Fruit fly (Drosophila melanogaster) whole organism, embryonic: Measurements from ENCODE around the gene unc79.
A peak's percentile ranks its signal among the peaks of the same experiment; 100 is the strongest.

Experiments
- C15 ChIP-seq: fragments of 200-800 bp; sonication (Bioruptor generic); IDR thresholded peaks from 3 replicates; pipeline ENCODE4 v1.3.6; 2022; ENCODE audit warnings: missing biosample characterization, missing genetic modification characterization
- CG1233 ChIP-seq: fragments of 200-800 bp; sonication (Bioruptor generic); optimal IDR thresholded peaks from 4 replicates; lab custom pipeline; 2018; ENCODE audit warnings: missing biosample characterization, mild to moderate bottlenecking, missing genetic modification characterization
- CG13775 ChIP-seq: fragments of 200-800 bp; sonication (Bioruptor generic); optimal IDR thresholded peaks from 3 replicates; lab custom pipeline; 2017; ENCODE audit warnings: missing biosample characterization, mild to moderate bottlenecking, missing genetic modification characterization
- CG14710 ChIP-seq: fragments of 200-800 bp; sonication (Bioruptor generic); optimal IDR thresholded peaks from 3 replicates; lab custom pipeline; 2019; ENCODE audit warnings: missing biosample characterization, mild to moderate bottlenecking, missing genetic modification characterization, moderate library complexity
- CG15696 ChIP-seq: fragments of 200-800 bp; sonication (Bioruptor generic); optimal IDR thresholded peaks from 2 replicates; lab custom pipeline; 2019; ENCODE audit warnings: missing biosample characterization, mild to moderate bottlenecking, missing genetic modification characterization, moderate library complexity
- CG2202 ChIP-seq: fragments of 200-800 bp; sonication (Bioruptor generic); optimal IDR thresholded peaks from 2 replicates; lab custom pipeline; 2018; ENCODE audit warnings: missing biosample characterization, mild to moderate bottlenecking, missing genetic modification characterization
- CG31441 ChIP-seq: fragments of 200-800 bp; sonication (Bioruptor generic); IDR thresholded peaks from 2 replicates; pipeline ENCODE4 v1.3.6; 2022; ENCODE audit warnings: missing biosample characterization, missing genetic modification characterization
- CG3163 ChIP-seq: fragments of 200-800 bp; sonication (Bioruptor generic); optimal IDR thresholded peaks from 3 replicates; lab custom pipeline; 2016; ENCODE audit warnings: missing biosample characterization, missing genetic modification characterization
- CG32532 ChIP-seq: fragments of 200-800 bp; sonication (Bioruptor generic); IDR thresholded peaks from 2 replicates; pipeline ENCODE4 v1.3.6; 2022; ENCODE audit warnings: missing biosample characterization, missing genetic modification characterization
- CG42726 ChIP-seq: fragments of 200-800 bp; sonication (Bioruptor generic); IDR thresholded peaks from 2 replicates; pipeline ENCODE4 v1.3.6; 2022; ENCODE audit warnings: missing biosample characterization, missing genetic modification characterization; ENCODE audit not compliant: partially characterized antibody
- CG4707 ChIP-seq: fragments of 200-800 bp; sonication (Bioruptor generic); optimal IDR thresholded peaks from 2 replicates; lab custom pipeline; 2018; ENCODE audit warnings: missing biosample characterization, mild to moderate bottlenecking, missing genetic modification characterization, moderate library complexity
- CG4730 ChIP-seq: fragments of 200-800 bp; sonication (Bioruptor generic); IDR thresholded peaks from 2 replicates; pipeline ENCODE4 v1.3.6; 2022; ENCODE audit warnings: missing biosample characterization, missing genetic modification characterization
- CG6654 ChIP-seq: fragments of 200-800 bp; sonication (Bioruptor generic); optimal IDR thresholded peaks from 2 replicates; lab custom pipeline; 2017; ENCODE audit warnings: missing biosample characterization, mild to moderate bottlenecking, missing genetic modification characterization
- CG7839 ChIP-seq: fragments of 200-800 bp; sonication (Bioruptor generic); optimal IDR thresholded peaks from 3 replicates; lab custom pipeline; 2018; ENCODE audit warnings: missing biosample characterization, mild to moderate bottlenecking, missing genetic modification characterization, moderate library complexity
- CG8359 ChIP-seq: fragments of 200-800 bp; sonication (Bioruptor generic); optimal IDR thresholded peaks from 2 replicates; lab custom pipeline; 2017; ENCODE audit warnings: missing biosample characterization, mild to moderate bottlenecking, missing genetic modification characterization, borderline replicate concordance
- CG8388 ChIP-seq: fragments of 200-800 bp; sonication (Bioruptor generic); optimal IDR thresholded peaks from 2 replicates; lab custom pipeline; 2019; ENCODE audit warnings: missing biosample characterization, mild to moderate bottlenecking, missing genetic modification characterization, moderate library complexity
- CTCF ChIP-seq: fragments of 200-800 bp; sonication (Bioruptor generic); optimal IDR thresholded peaks from 2 replicates; lab custom pipeline; 2017; ENCODE audit warnings: missing biosample characterization, mild to moderate bottlenecking, missing genetic modification characterization, moderate library complexity
- Chrac-16 ChIP-seq: fragments of 200-800 bp; sonication (Bioruptor generic); optimal IDR thresholded peaks from 3 replicates; lab custom pipeline; 2016; ENCODE audit warnings: missing biosample characterization, missing genetic modification characterization
- D19B ChIP-seq: fragments of 200-800 bp; sonication (Bioruptor generic); optimal IDR thresholded peaks from 2 replicates; lab custom pipeline; 2017; ENCODE audit warnings: missing biosample characterization, mild to moderate bottlenecking, missing genetic modification characterization
- Dll ChIP-seq: fragments of 200-800 bp; sonication (Bioruptor generic); IDR thresholded peaks from 4 replicates; pipeline ENCODE4 v1.3.6; 2022; ENCODE audit warnings: missing biosample characterization, missing genetic modification characterization; ENCODE audit not compliant: partially characterized antibody
- Drgx ChIP-seq: fragments of 200-800 bp; sonication (Bioruptor generic); IDR thresholded peaks from 2 replicates; pipeline ENCODE4 v1.3.6; 2022; ENCODE audit warnings: missing biosample characterization, missing genetic modification characterization
- Eip74EF ChIP-seq, 2 experiments: fragments of 200-800 bp in 1 of 2; fragments of >200 bp in 1 of 2; sonication (Bioruptor generic) in 1 of 2; optimal IDR thresholded peaks; 2 replicates each; lab custom pipeline; 2017 to 2019; ENCODE audit warnings: missing biosample characterization in 2 of 2, missing genetic modification characterization in 2 of 2, mild to moderate bottlenecking in 1 of 2, moderate library complexity in 1 of 2
- Ets65A ChIP-seq: fragments of 200-800 bp; sonication (Bioruptor generic); peaks from one replicate; lab custom pipeline; 2016; ENCODE audit warnings: missing biosample characterization, missing genetic modification characterization
- Jarid2 ChIP-seq: fragments of 200-800 bp; sonication (Bioruptor generic); optimal IDR thresholded peaks from 3 replicates; lab custom pipeline; 2017; ENCODE audit warnings: mild to moderate bottlenecking, missing biosample characterization, missing genetic modification reagents, missing genetic modification characterization
- Kr ChIP-seq: fragments of 200-800 bp; sonication (Bioruptor generic); optimal IDR thresholded peaks from 2 replicates; lab custom pipeline; 2017; ENCODE audit warnings: missing biosample characterization, mild to moderate bottlenecking, missing genetic modification characterization
- Myb ChIP-seq: fragments of 200-800 bp; sonication (Bioruptor generic); optimal IDR thresholded peaks from 2 replicates; lab custom pipeline; 2016; ENCODE audit warnings: missing biosample characterization, missing genetic modification characterization
- Nf-YC ChIP-seq: fragments of 200-800 bp; optimal IDR thresholded peaks from 3 replicates; lab custom pipeline; 2019; ENCODE audit warnings: missing biosample characterization, mild to moderate bottlenecking, missing genetic modification characterization, moderate library complexity
- Ravus ChIP-seq: fragments of 200-800 bp; sonication (Bioruptor generic); IDR thresholded peaks from 2 replicates; pipeline ENCODE4 v1.3.6; 2022; ENCODE audit warnings: missing biosample characterization, missing genetic modification characterization
- Sox100B ChIP-seq: fragments of 200-800 bp; sonication (Bioruptor generic); optimal IDR thresholded peaks from 3 replicates; lab custom pipeline; 2018; ENCODE audit warnings: missing biosample characterization, mild to moderate bottlenecking, missing genetic modification characterization
- Spps ChIP-seq: fragments of 200-800 bp; sonication (Bioruptor generic); optimal IDR thresholded peaks from 2 replicates; lab custom pipeline; 2018; ENCODE audit warnings: missing biosample characterization, mild to moderate bottlenecking, missing genetic modification characterization
- Taf1 ChIP-seq: fragments of 200-800 bp; sonication (Bioruptor generic); IDR thresholded peaks from 2 replicates; pipeline ENCODE4 v1.3.6; 2022; ENCODE audit warnings: missing biosample characterization, missing genetic modification characterization
- Trl ChIP-seq, 3 experiments: fragments of >200 bp in 2 of 3; fragments of 200-800 bp in 1 of 3; sonication (Bioruptor generic) in 1 of 3; optimal IDR thresholded peaks; 2 replicates in 1 of 3; 3 replicates in 2 of 3; lab custom pipeline; 2016 to 2017; ENCODE audit warnings: missing biosample characterization in 1 of 3, missing genetic modification characterization in 1 of 3
- bbx ChIP-seq: fragments of 200-800 bp; sonication (Bioruptor generic); IDR thresholded peaks from 2 replicates; pipeline ENCODE4 v1.3.6; 2022; ENCODE audit warnings: missing biosample characterization, missing genetic modification characterization; ENCODE audit not compliant: partially characterized antibody
- cato ChIP-seq: fragments of 200-800 bp; sonication (Bioruptor generic); optimal IDR thresholded peaks from 2 replicates; lab custom pipeline; 2016; ENCODE audit warnings: missing biosample characterization, missing genetic modification characterization, borderline replicate concordance
- chn ChIP-seq: fragments of 200-800 bp; sonication (Bioruptor generic); optimal IDR thresholded peaks from 2 replicates; lab custom pipeline; 2016; ENCODE audit warnings: missing biosample characterization, missing genetic modification characterization
- dimm ChIP-seq: fragments of 200-800 bp; sonication (Bioruptor generic); IDR thresholded peaks from 2 replicates; pipeline ENCODE4 v1.3.6; 2022; ENCODE audit warnings: missing biosample characterization, missing genetic modification characterization
- hth ChIP-seq: fragments of >200 bp; optimal IDR thresholded peaks from 2 replicates; lab custom pipeline; 2017; ENCODE audit warnings: inconsistent platforms
- pho ChIP-seq: fragments of 200-800 bp; sonication (Bioruptor generic); optimal IDR thresholded peaks from 2 replicates; lab custom pipeline; 2016; ENCODE audit warnings: missing biosample characterization, missing genetic modification characterization
- scrt ChIP-seq: fragments of 200-800 bp; sonication (Bioruptor generic); optimal IDR thresholded peaks from 2 replicates; lab custom pipeline; 2018; ENCODE audit warnings: missing biosample characterization, mild to moderate bottlenecking, missing genetic modification characterization, moderate library complexity
- so ChIP-seq: fragments of 200-800 bp; sonication (Bioruptor generic); IDR thresholded peaks from 3 replicates; pipeline ENCODE4 v1.3.6; 2022; ENCODE audit warnings: missing biosample characterization, missing genetic modification characterization

Gene unc79

DNA sequence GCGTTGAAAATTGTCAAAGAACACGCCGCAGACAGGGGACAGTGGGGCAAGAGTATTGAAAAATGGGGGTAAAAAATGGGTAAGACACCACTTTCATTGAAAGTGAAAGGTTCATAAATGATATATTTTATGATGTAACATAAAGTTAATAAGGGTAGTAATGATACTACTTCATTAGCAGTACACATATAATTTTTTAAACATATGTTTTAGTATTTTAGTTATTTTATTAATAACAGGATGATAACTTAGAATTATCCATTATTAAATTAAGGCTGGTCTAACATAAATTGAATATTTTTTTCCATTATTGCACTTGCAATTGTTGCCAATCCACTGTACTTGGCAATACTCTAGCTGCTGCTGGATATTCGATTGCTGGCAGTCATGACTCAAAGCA lies 28.1 kb upstream of the unc79 start (continued):
- no peak for TF ChIP-seq CG42726 (GFP tag; lab: Robert Waterston, UW)
- no peak for TF ChIP-seq Myb (GFP tag; lab: Kevin White, UChicago)
- no peak for TF ChIP-seq hth (lab: Kevin White, UChicago)
- TF ChIP-seq CG4730 = no peak
- TF ChIP-seq CG13775 (GFP tag; lab: Kevin White, UChicago) = peak; percentile 10
- TF ChIP-seq CG14710 (tag; lab: Kevin White, UChicago) = peak; percentile 40
- TF ChIP-seq CG3163 = no peak
- TF ChIP-seq CG32532 = no peak
- TF ChIP-seq Sox100B (GFP tag; lab: Kevin White, UChicago) = peak; percentile 28
- TF ChIP-seq Spps (tag; lab: Kevin White, UChicago) = peak; percentile 32
- TF ChIP-seq C15 (GFP tag; lab: Robert Waterston, UW) = no peak
- TF ChIP-seq CG2202 (tag; lab: Kevin White, UChicago) = peak; percentile 27
- peak; percentile 9 for TF ChIP-seq CG15696 (tag; lab: Kevin White, UChicago)
- TF ChIP-seq D19B = no peak
- no peak for TF ChIP-seq Ravus (GFP tag; lab: Robert Waterston, UW)
- TF ChIP-seq bbx (GFP tag; lab: Robert Waterston, UW) = no peak
- no peak for TF ChIP-seq so
- TF ChIP-seq CG31441 (GFP tag; lab: Robert Waterston, UW) = peak; percentile 32; the same call in 1 of the 2 replicates
- no peak for TF ChIP-seq CG1233 (GFP tag; lab: Kevin White, UChicago)
- no peak for TF ChIP-seq CG6654
- TF ChIP-seq Dll (GFP tag; lab: Robert Waterston, UW) = no peak
- peak; percentile 37 for TF ChIP-seq CG7839 (tag; lab: Kevin White, UChicago)
- no peak for TF ChIP-seq Eip74EF (GFP tag; optimal IDR thresholded peaks at IDR 0.05; lab: Kevin White, UChicago)
- peak; percentile 27 for TF ChIP-seq CG8388 (GFP tag; lab: Kevin White, UChicago)
- TF ChIP-seq CG8359 (GFP tag; lab: Kevin White, UChicago) = no peak
- TF ChIP-seq chn = no peak
- no peak for TF ChIP-seq CG4707

dm6 chr3R:19271125-19271524 lies 25.2 kb upstream of the unc79 start:
- TF ChIP-seq Chrac-16 (GFP tag; lab: Kevin White, UChicago) = no peak
- TF ChIP-seq cato = no peak
- TF ChIP-seq Kr (GFP tag; lab: Kevin White, UChicago) = no peak
- no peak for TF ChIP-seq pho (GFP tag; lab: Kevin White, UChicago)
- TF ChIP-seq Trl (optimal IDR thresholded peaks at IDR 0.05; lab: Kevin White, UChicago) = no peak
- no peak for TF ChIP-seq Trl (GFP tag; optimal IDR thresholded peaks at IDR 0.05; lab: Kevin White, UChicago)
- TF ChIP-seq dimm (GFP tag; lab: Robert Waterston, UW) = no peak
- peak; percentile 75 for TF ChIP-seq CTCF
- no peak for TF ChIP-seq Jarid2 (GFP tag; lab: Kevin White, UChicago)
- TF ChIP-seq Ets65A = peak; percentile 70
- no peak for TF ChIP-seq Taf1
- TF ChIP-seq scrt = no peak

dm6 chr3R:19264789-19265188 lies 18.9 kb upstream of the unc79 start:
- TF ChIP-seq CG1233 (GFP tag; lab: Kevin White, UChicago) = no peak
- peak; percentile 42 for TF ChIP-seq Drgx (GFP tag; lab: Robert Waterston, UW)
- no peak for TF ChIP-seq Nf-YC (tag; lab: Kevin White, UChicago)
